Fruit fly (Drosophila melanogaster) whole organism, embryonic: ENCODE measurements around the gene wam.

ENCODE experiments used
- CG2129 ChIP-seq: fragments of 200-800 bp; sonication (Bioruptor generic); IDR thresholded peaks from 2 replicates; pipeline ENCODE4 v1.3.6; 2022; ENCODE audit warnings: missing biosample characterization, missing genetic modification characterization; ENCODE audit not compliant: partially characterized antibody
- CG6272 ChIP-seq: fragments of 200-800 bp; sonication (Bioruptor generic); IDR thresholded peaks from 2 replicates; pipeline ENCODE4 v1.3.6; 2022; ENCODE audit warnings: missing biosample characterization, missing genetic modification characterization
- Meics ChIP-seq: fragments of 200-800 bp; sonication (Bioruptor generic); optimal IDR thresholded peaks from 2 replicates; lab custom pipeline; 2017; ENCODE audit warnings: missing biosample characterization, mild to moderate bottlenecking, missing genetic modification characterization
- fd3F ChIP-seq: fragments of 200-800 bp; sonication (Bioruptor generic); optimal IDR thresholded peaks from 2 replicates; lab custom pipeline; 2018; ENCODE audit warnings: missing biosample characterization, mild to moderate bottlenecking, missing genetic modification characterization, moderate library complexity
- nom ChIP-seq: fragments of 200-800 bp; sonication (Bioruptor generic); optimal IDR thresholded peaks from 2 replicates; lab custom pipeline; 2017; ENCODE audit warnings: missing biosample characterization, missing genetic modification characterization, mild to moderate bottlenecking, moderate library complexity, missing genetic modification reagents
- pzg ChIP-seq: fragments of 200-800 bp; sonication (Bioruptor generic); optimal IDR thresholded peaks from 3 replicates; lab custom pipeline; 2018; ENCODE audit warnings: missing biosample characterization, mild to moderate bottlenecking, missing genetic modification characterization, moderate library complexity

- TF ChIP-seq fd3F (no peak), Meics (no peak), CG2129 (GFP tag; lab: Robert Waterston, UW) (no peak), nom (GFP tag; lab: Kevin White, UChicago) (no peak), pzg (no peak), CG6272 (GFP tag; lab: Robert Waterston, UW) (no peak)
These were observed 27.8 kb upstream of the wam start for dm6 chr3R:23315630-23316029.
